Worm (Caenorhabditis elegans): Measurements from ENCODE around the gene srw-89.
A peak's percentile ranks its signal among the peaks of the same experiment; 100 is the strongest.

Gene srw-89

ce11 chrV:4046122-4046521 is 29.2 kb downstream of the srw-89 start, which contains the start of gene phat-7:
Gene phat-7, plus strand, starts transcription at chrV:4046422.
- TF ChIP-seq ceh-8 (GFP tag; optimal IDR thresholded peaks at IDR 0.05) (no peak), snpc-4 (tag; optimal IDR thresholded peaks at IDR 0.05) (no peak), skn-1 (tag; optimal IDR thresholded peaks at IDR 0.05) (no peak), dpl-1 (GFP tag; optimal IDR thresholded peaks at IDR 0.05) (no peak)

- TF ChIP-seq lin-35 (GFP tag; optimal IDR thresholded peaks at IDR 0.05): no peak
- TF ChIP-seq ceh-82 (tag; optimal IDR thresholded peaks at IDR 0.05): no peak
- TF ChIP-seq efl-1 (optimal IDR thresholded peaks at IDR 0.05): no peak
- TF ChIP-seq efl-1 (GFP tag; optimal IDR thresholded peaks at IDR 0.05 in 1 of 2): peak in 1 of 2 experiments; percentile 24
- TF ChIP-seq unc-30 (tag; optimal IDR thresholded peaks at IDR 0.05): no peak
- TF ChIP-seq nhr-90 (tag; optimal IDR thresholded peaks at IDR 0.05; ENCODE audit: poor library complexity): no peak
- no peak for TF ChIP-seq nhr-84 (tag; optimal IDR thresholded peaks at IDR 0.05)
These were observed 30.7 kb downstream of the srw-89 start, which contains the start of gene srh-169 for ce11 chrV:4047541-4047940. Gene srh-169, plus strand, starts transcription at chrV:4047841.

- TF ChIP-seq isw-1 (GFP tag; IDR thresholded peaks at IDR 0.05) (no peak), zag-1 (tag; optimal IDR thresholded peaks at IDR 0.05) (no peak), efl-1 (optimal IDR thresholded peaks at IDR 0.05) (no peak), efl-1 (GFP tag; optimal IDR thresholded peaks at IDR 0.05 in 1 of 2) (peak in 1 of 2 experiments; percentile 62), egl-13 (tag; optimal IDR thresholded peaks at IDR 0.05) (no peak)
These were observed 38.1 kb downstream of the srw-89 start, which contains the start of gene djr-1.2 for ce11 chrV:4055025-4055424. Gene djr-1.2, minus strand, starts transcription at chrV:4055125.

ce11 chrV:4056203-4056602 is 39.3 kb downstream of the srw-89 start:
- TF ChIP-seq pax-3 (tag; optimal IDR thresholded peaks at IDR 0.05): no peak
- no peak for TF ChIP-seq elt-3 (tag; optimal IDR thresholded peaks at IDR 0.05)
- TF ChIP-seq rnt-1 (tag; optimal IDR thresholded peaks at IDR 0.05): no peak
- TF ChIP-seq C04F5.9 (tag; optimal IDR thresholded peaks at IDR 0.05): no peak
- no peak for TF ChIP-seq fos-1 (tag; optimal IDR thresholded peaks at IDR 0.05)
- TF ChIP-seq nhr-47 (tag; optimal IDR thresholded peaks at IDR 0.05): no peak
- TF ChIP-seq lin-39 (tag; optimal IDR thresholded peaks at IDR 0.05): no peak
- TF ChIP-seq ceh-63 (GFP tag; optimal IDR thresholded peaks at IDR 0.05): no peak
- TF ChIP-seq nhr-90 (tag; optimal IDR thresholded peaks at IDR 0.05; ENCODE audit: poor library complexity): no peak

ce11 chrV:4063559-4064164 is 46.8 kb downstream of the srw-89 start:
- peak; percentile 89 for TF ChIP-seq unc-98 (GFP tag; IDR thresholded peaks at IDR 0.05)
- peak; percentile 48 for TF ChIP-seq nhr-20 (tag; optimal IDR thresholded peaks at IDR 0.05)
- TF ChIP-seq mab-9 (GFP tag; IDR thresholded peaks at IDR 0.05): peak; percentile 84
- peak; percentile 86 for TF ChIP-seq grh-1 (GFP tag; IDR thresholded peaks at IDR 0.05)
- TF ChIP-seq efl-1 (optimal IDR thresholded peaks at IDR 0.05): peak; percentile 62 to 75
- peak; percentile 69 to 96 for TF ChIP-seq efl-1 (GFP tag; optimal IDR thresholded peaks at IDR 0.05 in 1 of 2)
- TF ChIP-seq xbp-1 (tag; optimal IDR thresholded peaks at IDR 0.05): peak; percentile 45
- TF ChIP-seq lin-35 (GFP tag; optimal IDR thresholded peaks at IDR 0.05): peak; percentile 48 to 70
- peak; percentile 49 for TF ChIP-seq F16B12.6 (tag; optimal IDR thresholded peaks at IDR 0.05)
- TF ChIP-seq isw-1 (GFP tag; IDR thresholded peaks at IDR 0.05): peak; percentile 88
- peak; percentile 37 for TF ChIP-seq swsn-7 (tag; optimal IDR thresholded peaks at IDR 0.05)
- peak; percentile 65 for TF ChIP-seq nhr-85 (tag)
- peak; percentile 38 for TF ChIP-seq dsc-1 (tag; optimal IDR thresholded peaks at IDR 0.05)
- TF ChIP-seq nhr-47 (tag; optimal IDR thresholded peaks at IDR 0.05): peak; percentile 73
- peak; percentile 42 to 67 (median 48) for TF ChIP-seq dpl-1 (GFP tag; optimal IDR thresholded peaks at IDR 0.05)
- TF ChIP-seq unc-86 (tag; optimal IDR thresholded peaks at IDR 0.05): peak; percentile 34
- peak; percentile 19 for TF ChIP-seq fkh-8 (tag; optimal IDR thresholded peaks at IDR 0.05)
- TF ChIP-seq ceh-88 (GFP tag; IDR thresholded peaks at IDR 0.05): peak; percentile 84
- peak; percentile 81 to 93 for TF ChIP-seq lsy-2 (tag; optimal IDR thresholded peaks at IDR 0.05)
- TF ChIP-seq rnt-1 (tag; optimal IDR thresholded peaks at IDR 0.05): peak; percentile 58
- peak; percentile 93 for TF ChIP-seq nhr-19 (GFP tag; conservative IDR thresholded peaks at IDR 0.05)

Data from whole organism, L1 larva.